Fruit fly (Drosophila melanogaster): ENCODE measurements around the gene CG12502.

CG12502 gene

dm6 chr3L:851061-851460 lies 14.1 kb upstream of the CG12502 start, which contains the start of gene Dci (continued):
- no peak for TF ChIP-seq mirr (GFP tag; optimal IDR thresholded peaks at IDR 0.05)
- no peak for TF ChIP-seq sqz (GFP tag; optimal IDR thresholded peaks at IDR 0.05)
- TF ChIP-seq lab (GFP tag; optimal IDR thresholded peaks at IDR 0.05): no peak
- no peak; the same call in 1 of the 3 replicates for TF ChIP-seq croc (GFP tag; conservative IDR thresholded peaks at IDR 0.05)
- peak; percentile 41; the same call in 2 of the 4 replicates for TF ChIP-seq Gug (GFP tag; IDR thresholded peaks at IDR 0.05)
- peak; percentile 82 for TF ChIP-seq vvl (GFP tag; IDR thresholded peaks at IDR 0.05)
- peak; percentile 75 for TF ChIP-seq CG10654 (GFP tag; optimal IDR thresholded peaks at IDR 0.05)
- peak; percentile 81 for TF ChIP-seq HLH4C (GFP tag; IDR thresholded peaks at IDR 0.05; ENCODE audit: partially characterized antibody)
- TF ChIP-seq CG3995 (GFP tag; optimal IDR thresholded peaks at IDR 0.05): peak; percentile 98
- peak; percentile 64 for TF ChIP-seq CG17829 (tag; optimal IDR thresholded peaks at IDR 0.05)
- peak in 1 of 2 experiments; percentile 64 for TF ChIP-seq insv (GFP tag; optimal IDR thresholded peaks at IDR 0.05)
- TF ChIP-seq zf30C (GFP tag; optimal IDR thresholded peaks at IDR 0.05): no peak
- TF ChIP-seq CG10462 (GFP tag; optimal IDR thresholded peaks at IDR 0.05): peak; percentile 39
- TF ChIP-seq CG12104 (GFP tag; optimal IDR thresholded peaks at IDR 0.05): peak; percentile 48
- peak; percentile 62 for TF ChIP-seq CG6272 (GFP tag; IDR thresholded peaks at IDR 0.05)
- peak; percentile 75 for TF ChIP-seq CG11247 (GFP tag; IDR thresholded peaks at IDR 0.05)
- peak; percentile 31 for TF ChIP-seq Usf (GFP tag; optimal IDR thresholded peaks at IDR 0.05)
- 0 out of 4 replicates have a peak, but pooled peaks have one; percentile 49 for TF ChIP-seq chinmo (GFP tag; IDR thresholded peaks at IDR 0.05; ENCODE audit: partially characterized antibody)
- TF ChIP-seq zen2 (GFP tag; IDR thresholded peaks at IDR 0.05; ENCODE audit: partially characterized antibody): peak; percentile 39; the same call in 1 of the 3 replicates
- TF ChIP-seq CG31224 (GFP tag; IDR thresholded peaks at IDR 0.05): peak; percentile 60; the same call in 1 of the 2 replicates
- peak; percentile 65 for TF ChIP-seq Antp (GFP tag; optimal IDR thresholded peaks at IDR 0.05)
- peak; percentile 49; the same call in 1 of the 2 replicates for TF ChIP-seq ranshi (GFP tag; IDR thresholded peaks at IDR 0.05)
- peak; percentile 61; the same call in 2 of the 3 replicates for TF ChIP-seq hb (GFP tag; IDR thresholded peaks at IDR 0.05; ENCODE audit: partially characterized antibody)
- TF ChIP-seq amos (GFP tag; IDR thresholded peaks at IDR 0.05; ENCODE audit: partially characterized antibody): peak; percentile 79
- peak; percentile 77; the same call in 1 of the 2 replicates for TF ChIP-seq ham (GFP tag; IDR thresholded peaks at IDR 0.05)
- TF ChIP-seq sim (GFP tag; IDR thresholded peaks at IDR 0.05): no peak
- TF ChIP-seq CG2120 (GFP tag; optimal IDR thresholded peaks at IDR 0.05): peak; percentile 83
- no peak for TF ChIP-seq gcm (GFP tag; optimal IDR thresholded peaks at IDR 0.05)
- TF ChIP-seq CG15269 (tag; optimal IDR thresholded peaks at IDR 0.05): no peak
- TF ChIP-seq h (optimal IDR thresholded peaks at IDR 0.05): no peak
- TF ChIP-seq C15 (GFP tag; IDR thresholded peaks at IDR 0.05): peak; percentile 43; the same call in 1 of the 3 replicates
- TF ChIP-seq CG43689 (GFP tag; IDR thresholded peaks at IDR 0.05): 0 out of 2 replicates have a peak, but pooled peaks have one; percentile 16
- TF ChIP-seq jigr1 (GFP tag; IDR thresholded peaks at IDR 0.05): peak; percentile 48; the same call in 1 of the 3 replicates
- TF ChIP-seq Atf-2 (GFP tag; optimal IDR thresholded peaks at IDR 0.05): peak; percentile 39
- TF ChIP-seq ash1 (GFP tag; optimal IDR thresholded peaks at IDR 0.05): no peak
- no peak for TF ChIP-seq pan (optimal IDR thresholded peaks at IDR 0.05)
- TF ChIP-seq pan (GFP tag; optimal IDR thresholded peaks at IDR 0.05 in 1 of 2, IDR thresholded peaks at IDR 0.05 in 1 of 2): peak in 1 of 2 experiments; percentile 84
- no peak for TF ChIP-seq CG13296 (GFP tag; optimal IDR thresholded peaks at IDR 0.05)
- TF ChIP-seq CG11696 (GFP tag; IDR thresholded peaks at IDR 0.05): no peak
- peak; percentile 74 for TF ChIP-seq Sry-δ (GFP tag; optimal IDR thresholded peaks at IDR 0.05)
- TF ChIP-seq CG8089 (GFP tag; optimal IDR thresholded peaks at IDR 0.05): peak; percentile 60
- TF ChIP-seq D19B (GFP tag; optimal IDR thresholded peaks at IDR 0.05): no peak
- peak; percentile 88 for TF ChIP-seq BEAF-32 (GFP tag; optimal IDR thresholded peaks at IDR 0.05)
- peak; percentile 54 for TF ChIP-seq fu2 (GFP tag; optimal IDR thresholded peaks at IDR 0.05)
- TF ChIP-seq CG11695 (GFP tag; IDR thresholded peaks at IDR 0.05): peak; percentile 9; the same call in 1 of the 3 replicates
- TF ChIP-seq CG2116 (GFP tag; optimal IDR thresholded peaks at IDR 0.05): peak; percentile 59
- no peak for TF ChIP-seq CG4360 (GFP tag; IDR thresholded peaks at IDR 0.05)
- no peak for TF ChIP-seq NC2α (GFP tag; optimal IDR thresholded peaks at IDR 0.05)
- TF ChIP-seq Dref (GFP tag; IDR thresholded peaks at IDR 0.05): peak; percentile 47
- TF ChIP-seq grn (GFP tag; optimal IDR thresholded peaks at IDR 0.05): no peak
- TF ChIP-seq CG7271 (tag; optimal IDR thresholded peaks at IDR 0.05): no peak
